Fruit fly (Drosophila melanogaster) whole organism, embryonic: ENCODE measurements around the gene CG13088.

Experiments
- CG10267 ChIP-seq: fragments of 200-800 bp; sonication (Bioruptor generic); optimal IDR thresholded peaks from 2 replicates; lab custom pipeline; 2018; ENCODE audit warnings: missing biosample characterization, mild to moderate bottlenecking, missing genetic modification characterization, moderate library complexity
- CG10565 ChIP-seq: fragments of 200-800 bp; sonication (Bioruptor generic); optimal IDR thresholded peaks from 3 replicates; lab custom pipeline; 2016; ENCODE audit warnings: missing biosample characterization, mild to moderate bottlenecking, missing genetic modification characterization
- CG10654 ChIP-seq: fragments of 200-800 bp; sonication (Bioruptor generic); optimal IDR thresholded peaks from 2 replicates; lab custom pipeline; 2016; ENCODE audit warnings: missing biosample characterization, missing genetic modification characterization
- CG12236 ChIP-seq: fragments of 200-800 bp; sonication (Bioruptor generic); optimal IDR thresholded peaks from 2 replicates; lab custom pipeline; 2016; ENCODE audit warnings: missing biosample characterization, missing genetic modification characterization
- CG12299 ChIP-seq: fragments of 200-800 bp; sonication (Bioruptor generic); optimal IDR thresholded peaks from 2 replicates; lab custom pipeline; 2018; ENCODE audit warnings: missing biosample characterization, mild to moderate bottlenecking, missing genetic modification characterization
- CG12391 ChIP-seq: fragments of 200-800 bp; sonication (Bioruptor generic); optimal IDR thresholded peaks from 3 replicates; lab custom pipeline; 2018; ENCODE audit warnings: missing biosample characterization, mild to moderate bottlenecking, missing genetic modification characterization, moderate library complexity
- CG14965 ChIP-seq: fragments of 200-800 bp; sonication (Bioruptor generic); optimal IDR thresholded peaks from 2 replicates; lab custom pipeline; 2016; ENCODE audit warnings: missing biosample characterization, missing genetic modification characterization, borderline replicate concordance
- CG15479 ChIP-seq: fragments of 200-800 bp; sonication (Bioruptor generic); optimal IDR thresholded peaks from 3 replicates; lab custom pipeline; 2019; ENCODE audit warnings: missing biosample characterization, mild to moderate bottlenecking, missing genetic modification characterization, moderate library complexity
- CG17385 ChIP-seq: fragments of 200-800 bp; sonication (Bioruptor generic); optimal IDR thresholded peaks from 3 replicates; lab custom pipeline; 2018; ENCODE audit warnings: missing biosample characterization, mild to moderate bottlenecking, missing genetic modification characterization
- CG17829 ChIP-seq: fragments of 200-800 bp; optimal IDR thresholded peaks from 2 replicates; lab custom pipeline; 2019; ENCODE audit warnings: missing biosample characterization, mild to moderate bottlenecking, missing genetic modification characterization, moderate library complexity
- CG1832 ChIP-seq: fragments of 200-800 bp; sonication (Bioruptor generic); optimal IDR thresholded peaks from 2 replicates; lab custom pipeline; 2017; ENCODE audit warnings: missing biosample characterization, mild to moderate bottlenecking, missing genetic modification characterization, inconsistent platforms
- CG18476 ChIP-seq: fragments of 200-800 bp; sonication (Bioruptor generic); optimal IDR thresholded peaks from 2 replicates; lab custom pipeline; 2016; ENCODE audit warnings: missing biosample characterization, mild to moderate bottlenecking, missing genetic modification characterization
- CG30431 ChIP-seq: fragments of 200-800 bp; sonication (Bioruptor generic); optimal IDR thresholded peaks from 2 replicates; lab custom pipeline; 2017; ENCODE audit warnings: missing biosample characterization, missing genetic modification characterization
- CG3281 ChIP-seq: fragments of 200-800 bp; sonication (Bioruptor generic); optimal IDR thresholded peaks from 3 replicates; lab custom pipeline; 2017; ENCODE audit warnings: missing biosample characterization, mild to moderate bottlenecking, missing genetic modification characterization
- CG4328 ChIP-seq: fragments of 200-800 bp; sonication (Bioruptor generic); optimal IDR thresholded peaks from 3 replicates; lab custom pipeline; 2017; ENCODE audit warnings: missing biosample characterization, missing genetic modification reagents, missing genetic modification characterization
- CG4730 ChIP-seq: fragments of 200-800 bp; sonication (Bioruptor generic); IDR thresholded peaks from 2 replicates; pipeline ENCODE4 v1.3.6; 2022; ENCODE audit warnings: missing biosample characterization, missing genetic modification characterization
- CG4820 ChIP-seq: fragments of 200-800 bp; sonication (Bioruptor generic); optimal IDR thresholded peaks from 3 replicates; lab custom pipeline; 2016; ENCODE audit warnings: missing biosample characterization, missing genetic modification characterization
- CG6175 ChIP-seq: fragments of 200-800 bp; sonication (Bioruptor generic); IDR thresholded peaks from 3 replicates; pipeline ENCODE4 v1.3.6; 2022; ENCODE audit warnings: missing biosample characterization, missing genetic modification characterization
- CG7963 ChIP-seq: fragments of 200-800 bp; sonication (Bioruptor generic); IDR thresholded peaks from 3 replicates; pipeline ENCODE4 v1.3.6; 2022; ENCODE audit warnings: missing biosample characterization, missing genetic modification characterization; ENCODE audit not compliant: partially characterized antibody
- CG8924 ChIP-seq: fragments of 200-800 bp; optimal IDR thresholded peaks from 3 replicates; lab custom pipeline; 2019; ENCODE audit warnings: missing biosample characterization, mild to moderate bottlenecking, missing genetic modification characterization, moderate library complexity
- CG9609 ChIP-seq: fragments of 200-800 bp; sonication (Bioruptor generic); optimal IDR thresholded peaks from 3 replicates; lab custom pipeline; 2016; ENCODE audit warnings: missing biosample characterization, missing genetic modification characterization
- CG9817 ChIP-seq: fragments of 200-800 bp; sonication (Bioruptor generic); optimal IDR thresholded peaks from 2 replicates; lab custom pipeline; 2018; ENCODE audit warnings: missing biosample characterization, mild to moderate bottlenecking, missing genetic modification characterization, moderate library complexity
- Deaf1 ChIP-seq: fragments of 200-800 bp; optimal IDR thresholded peaks from 3 replicates; lab custom pipeline; 2019; ENCODE audit warnings: missing biosample characterization, mild to moderate bottlenecking, missing genetic modification characterization, moderate library complexity
- Doc2 ChIP-seq: fragments of 200-800 bp; sonication (Bioruptor generic); IDR thresholded peaks from 2 replicates; pipeline ENCODE4 v1.3.6; 2022; ENCODE audit warnings: missing biosample characterization, missing genetic modification characterization
- Gug ChIP-seq: fragments of 200-800 bp; sonication (Bioruptor generic); IDR thresholded peaks from 4 replicates; pipeline ENCODE4 v1.3.6; 2022; ENCODE audit warnings: missing biosample characterization, missing genetic modification characterization
- MBD-R2 ChIP-seq: fragments of 200-800 bp; sonication (Bioruptor generic); IDR thresholded peaks from 2 replicates; pipeline ENCODE4 v1.3.6; 2022; ENCODE audit warnings: missing biosample characterization, missing genetic modification characterization
- NfI ChIP-seq: fragments of 200-800 bp; sonication (Bioruptor generic); optimal IDR thresholded peaks from 3 replicates; lab custom pipeline; 2018; ENCODE audit warnings: missing biosample characterization, mild to moderate bottlenecking, missing genetic modification characterization, moderate library complexity
- Rx ChIP-seq: fragments of 200-800 bp; sonication (Bioruptor generic); IDR thresholded peaks from 2 replicates; pipeline ENCODE4 v1.3.6; 2022; ENCODE audit warnings: missing biosample characterization, missing genetic modification characterization
- Stat92E ChIP-seq, 3 experiments: fragments of >200 bp in 2 of 3; fragments of 200-800 bp in 1 of 3; sonication (Bioruptor generic) in 1 of 3; optimal IDR thresholded peaks; 2 replicates each; lab custom pipeline; 2017 to 2019; ENCODE audit warnings: missing biosample characterization in 3 of 3, missing genetic modification characterization in 3 of 3, mild to moderate bottlenecking in 1 of 3, moderate library complexity in 1 of 3
- TFAM ChIP-seq: fragments of 200-800 bp; sonication (Bioruptor generic); optimal IDR thresholded peaks from 2 replicates; lab custom pipeline; 2017; ENCODE audit warnings: missing biosample characterization, missing genetic modification characterization, inconsistent platforms
- Xrp1 ChIP-seq: fragments of 200-800 bp; sonication (Bioruptor generic); IDR thresholded peaks from 2 replicates; pipeline ENCODE4 v1.3.6; 2022; ENCODE audit warnings: missing biosample characterization, missing genetic modification characterization
- ab ChIP-seq: fragments of 200-800 bp; sonication (Bioruptor generic); optimal IDR thresholded peaks from 2 replicates; lab custom pipeline; 2016; ENCODE audit warnings: missing biosample characterization, missing genetic modification characterization
- cas ChIP-seq: fragments of 200-800 bp; sonication (Bioruptor generic); IDR thresholded peaks from 2 replicates; pipeline ENCODE4 v1.3.6; 2022; ENCODE audit warnings: missing biosample characterization, missing genetic modification characterization
- crol ChIP-seq: fragments of 200-800 bp; sonication (Bioruptor generic); IDR thresholded peaks from 2 replicates; pipeline ENCODE4 v1.3.6; 2022; ENCODE audit warnings: missing biosample characterization, missing genetic modification characterization
- fu2 ChIP-seq: fragments of 200-800 bp; sonication (Bioruptor generic); optimal IDR thresholded peaks from 2 replicates; lab custom pipeline; 2016; ENCODE audit warnings: missing biosample characterization, missing genetic modification characterization
- grau ChIP-seq: fragments of 200-800 bp; optimal IDR thresholded peaks from 3 replicates; lab custom pipeline; 2019; ENCODE audit warnings: missing biosample characterization, mild to moderate bottlenecking, missing genetic modification characterization, moderate library complexity
- gsb-n ChIP-seq: fragments of 200-800 bp; sonication (Bioruptor generic); optimal IDR thresholded peaks from 3 replicates; lab custom pipeline; 2018; ENCODE audit warnings: missing biosample characterization, mild to moderate bottlenecking, missing genetic modification characterization
- lola ChIP-seq, 3 experiments: fragments of >200 bp in 2 of 3; fragments of 200-800 bp in 1 of 3; sonication (Bioruptor generic) in 1 of 3; optimal IDR thresholded peaks; 2 replicates each; lab custom pipeline; 2017 to 2019; ENCODE audit warnings: missing biosample characterization in 3 of 3, missing genetic modification characterization in 3 of 3, mild to moderate bottlenecking in 1 of 3, moderate library complexity in 1 of 3
- pb ChIP-seq: fragments of 200-800 bp; sonication (Bioruptor generic); optimal IDR thresholded peaks from 3 replicates; lab custom pipeline; 2016; ENCODE audit warnings: missing biosample characterization, missing genetic modification characterization
- pfk ChIP-seq: fragments of 200-800 bp; sonication (Bioruptor generic); optimal IDR thresholded peaks from 2 replicates; lab custom pipeline; 2018; ENCODE audit warnings: missing biosample characterization, mild to moderate bottlenecking, missing genetic modification characterization, moderate library complexity
- prd ChIP-seq, 3 experiments: fragments of >200 bp in 2 of 3; fragments of 200-800 bp in 1 of 3; sonication (Bioruptor generic) in 1 of 3; optimal IDR thresholded peaks in 2 of 3; IDR thresholded peaks in 1 of 3; 2 replicates in 2 of 3; 3 replicates in 1 of 3; pipeline versions ENCODE4 v1.3.6 to Lab custom; 2017 to 2022; ENCODE audit warnings: missing biosample characterization in 1 of 3, missing genetic modification characterization in 1 of 3
- sens ChIP-seq: fragments of 200-800 bp; sonication (Bioruptor generic); peaks from one replicate; lab custom pipeline; 2016; ENCODE audit warnings: missing biosample characterization, missing genetic modification characterization
- sens-2 ChIP-seq: fragments of 200-800 bp; sonication (Bioruptor generic); IDR thresholded peaks from 2 replicates; pipeline ENCODE4 v1.3.6; 2022; ENCODE audit warnings: missing biosample characterization, missing genetic modification characterization
- sim ChIP-seq: fragments of 200-800 bp; sonication (Bioruptor generic); IDR thresholded peaks from 2 replicates; pipeline ENCODE4 v1.3.6; 2022; ENCODE audit warnings: missing biosample characterization, missing genetic modification characterization
- tgo ChIP-seq: fragments of 200-800 bp; sonication (Bioruptor generic); IDR thresholded peaks from 3 replicates; pipeline ENCODE4 v1.3.6; 2022; ENCODE audit warnings: missing biosample characterization, missing genetic modification characterization
- trem ChIP-seq: fragments of 200-800 bp; optimal IDR thresholded peaks from 3 replicates; lab custom pipeline; 2019; ENCODE audit warnings: missing biosample characterization, mild to moderate bottlenecking, missing genetic modification characterization, moderate library complexity
- tx ChIP-seq: fragments of 200-800 bp; sonication (Bioruptor generic); optimal IDR thresholded peaks from 2 replicates; lab custom pipeline; 2016; ENCODE audit warnings: missing biosample characterization, missing genetic modification characterization
- usp ChIP-seq: fragments of >200 bp; optimal IDR thresholded peaks from 2 replicates; lab custom pipeline; 2017; ENCODE audit warnings: missing biosample characterization, missing genetic modification characterization
- wdn ChIP-seq: fragments of 200-800 bp; sonication (Bioruptor generic); IDR thresholded peaks from 2 replicates; pipeline ENCODE4 v1.3.6; 2022; ENCODE audit warnings: missing biosample characterization, missing genetic modification characterization

CG13088 gene

dm6 chr2L:8534515-8535295 lies 45.9 kb downstream of the CG13088 start (continued):
- TF ChIP-seq CG3281 (GFP tag; lab: Kevin White, UChicago) = peak; percentile 90
- no peak for TF ChIP-seq prd (optimal IDR thresholded peaks at IDR 0.05; lab: Kevin White, UChicago)
- TF ChIP-seq prd (GFP tag; IDR thresholded peaks at IDR 0.05; lab: Robert Waterston, UW) = peak; percentile 95
- TF ChIP-seq fu2 = peak; percentile 7
- peak in 1 of 3 experiments; percentile 90 for TF ChIP-seq Stat92E (GFP tag; optimal IDR thresholded peaks at IDR 0.05; lab: Kevin White, UChicago)
- peak; percentile 71 for TF ChIP-seq CG12236
- peak; percentile 96 for TF ChIP-seq CG17829 (tag; lab: Kevin White, UChicago)
- TF ChIP-seq sens-2 (GFP tag; lab: Robert Waterston, UW) = peak; percentile 88
- TF ChIP-seq CG1832 (GFP tag; lab: Kevin White, UChicago) = no peak
- TF ChIP-seq CG6175 (GFP tag; lab: Robert Waterston, UW) = no peak; the same call in none of the 3 replicates
- no peak for TF ChIP-seq usp (GFP tag; lab: Kevin White, UChicago)
- TF ChIP-seq CG17385 (GFP tag; lab: Kevin White, UChicago) = peak; percentile 92
- peak; percentile 74 for TF ChIP-seq cas (GFP tag; lab: Robert Waterston, UW)
- peak; percentile 64 for TF ChIP-seq MBD-R2 (GFP tag; lab: Robert Waterston, UW)
- peak; percentile 88 for TF ChIP-seq CG30431
- TF ChIP-seq CG9609 (GFP tag; lab: Kevin White, UChicago) = peak; percentile 72
- no peak for TF ChIP-seq CG7963
- peak; percentile 88 for TF ChIP-seq Gug (GFP tag; lab: Robert Waterston, UW)
- peak in 1 of 3 experiments; percentile 91 for TF ChIP-seq lola (GFP tag; optimal IDR thresholded peaks at IDR 0.05; lab: Kevin White, UChicago)
- TF ChIP-seq Doc2 = peak; percentile 76
- peak; percentile 96 for TF ChIP-seq gsb-n (tag; lab: Kevin White, UChicago)
- TF ChIP-seq Deaf1 (tag; lab: Kevin White, UChicago) = peak; percentile 71
- TF ChIP-seq CG10654 = peak; percentile 90
- TF ChIP-seq sens (GFP tag; lab: Kevin White, UChicago) = peak; percentile 99
- no peak for TF ChIP-seq ab (GFP tag; lab: Kevin White, UChicago)
- peak; percentile 94 for TF ChIP-seq CG8924 (tag; lab: Kevin White, UChicago)
- TF ChIP-seq Rx = peak; percentile 95
- peak; percentile 89 for TF ChIP-seq sim (GFP tag; lab: Robert Waterston, UW)
- peak; percentile 74 for TF ChIP-seq CG10565
- TF ChIP-seq CG4730 (GFP tag; lab: Robert Waterston, UW) = peak; percentile 87
- TF ChIP-seq pb (GFP tag; lab: Kevin White, UChicago) = peak; percentile 67
- peak; percentile 94 for TF ChIP-seq tgo (GFP tag; lab: Robert Waterston, UW)
- peak; percentile 86 for TF ChIP-seq CG10267 (tag; lab: Kevin White, UChicago)
- peak; percentile 91 for TF ChIP-seq CG4820 (GFP tag; lab: Kevin White, UChicago)
- TF ChIP-seq CG12299 = peak; percentile 93
- TF ChIP-seq trem (tag; lab: Kevin White, UChicago) = peak; percentile 90
- TF ChIP-seq CG15479 = no peak
- peak; percentile 96 for TF ChIP-seq CG12391 (tag; lab: Kevin White, UChicago)
- TF ChIP-seq CG14965 (GFP tag; lab: Kevin White, UChicago) = no peak
- peak; percentile 96 for TF ChIP-seq NfI
- peak; percentile 94 for TF ChIP-seq CG18476 (GFP tag; lab: Kevin White, UChicago)
- peak; percentile 93 for TF ChIP-seq CG9817
- peak; percentile 81 for TF ChIP-seq TFAM (GFP tag; lab: Kevin White, UChicago)
- peak; percentile 90 for TF ChIP-seq CG4328 (GFP tag; lab: Kevin White, UChicago)
- TF ChIP-seq tx (GFP tag; lab: Kevin White, UChicago) = peak; percentile 74
- peak; percentile 96 for TF ChIP-seq Xrp1
- TF ChIP-seq crol (GFP tag; lab: Robert Waterston, UW) = peak; percentile 97
- TF ChIP-seq pfk (GFP tag; lab: Kevin White, UChicago) = peak; percentile 22
- peak; percentile 95 for TF ChIP-seq grau
- no peak; the same call in 1 of the 2 replicates for TF ChIP-seq wdn (GFP tag; lab: Robert Waterston, UW)
